Fruit fly (Drosophila melanogaster) whole organism, prepupa: ENCODE measurements around the gene CG3288.

Experiments used
- CG10631 ChIP-seq: fragments of 200-800 bp; sonication (Bioruptor generic); optimal IDR thresholded peaks from 2 replicates; lab custom pipeline; 2016; ENCODE audit warnings: missing biosample characterization, missing genetic modification characterization
- CG11762 ChIP-seq: fragments of 200-800 bp; sonication (Bioruptor generic); optimal IDR thresholded peaks from 3 replicates; lab custom pipeline; 2016; ENCODE audit warnings: missing biosample characterization, missing genetic modification characterization; ENCODE audit not compliant: insufficient read depth
- CG11902 ChIP-seq: fragments of 200-800 bp; sonication (Bioruptor generic); optimal IDR thresholded peaks from 3 replicates; lab custom pipeline; 2016; ENCODE audit warnings: missing biosample characterization, missing genetic modification characterization
- CG15336 ChIP-seq: fragments of 200-800 bp; sonication (Bioruptor generic); IDR thresholded peaks from 2 replicates; pipeline ENCODE4 v1.3.6; 2022; ENCODE audit warnings: missing biosample characterization, missing genetic modification characterization
- CG1621 ChIP-seq: fragments of 200-800 bp; sonication (Bioruptor generic); optimal IDR thresholded peaks from 3 replicates; lab custom pipeline; 2018; ENCODE audit warnings: missing biosample characterization, mild to moderate bottlenecking, missing genetic modification characterization
- CG3032 ChIP-seq: fragments of 200-800 bp; optimal IDR thresholded peaks from 2 replicates; lab custom pipeline; 2019; ENCODE audit warnings: missing biosample characterization, mild to moderate bottlenecking, missing genetic modification characterization, moderate library complexity
- CG31627 ChIP-seq: fragments of 200-800 bp; sonication (Bioruptor generic); optimal IDR thresholded peaks from 3 replicates; lab custom pipeline; 2016; ENCODE audit warnings: missing biosample characterization, missing genetic modification characterization
- CG32006 ChIP-seq: fragments of 200-800 bp; sonication (Bioruptor generic); optimal IDR thresholded peaks from 3 replicates; lab custom pipeline; 2017; ENCODE audit warnings: missing biosample characterization, mild to moderate bottlenecking, missing genetic modification characterization
- CG34406 ChIP-seq: fragments of 200-800 bp; sonication (Bioruptor generic); optimal IDR thresholded peaks from 3 replicates; lab custom pipeline; 2016; ENCODE audit warnings: missing biosample characterization, missing genetic modification characterization
- CG3919 ChIP-seq: fragments of 200-800 bp; sonication (Bioruptor generic); optimal IDR thresholded peaks from 3 replicates; lab custom pipeline; 2016; ENCODE audit warnings: missing biosample characterization, missing genetic modification characterization
- CG4318 ChIP-seq: fragments of 200-800 bp; sonication (Bioruptor generic); optimal IDR thresholded peaks from 3 replicates; lab custom pipeline; 2017; ENCODE audit warnings: missing biosample characterization, mild to moderate bottlenecking, missing genetic modification characterization
- CG6163 ChIP-seq: fragments of 200-800 bp; sonication (Bioruptor generic); IDR thresholded peaks from 3 replicates; pipeline ENCODE4 v1.3.6; 2022; ENCODE audit warnings: missing biosample characterization, missing genetic modification characterization
- CG6276 ChIP-seq: fragments of 200-800 bp; sonication (Bioruptor generic); optimal IDR thresholded peaks from 2 replicates; lab custom pipeline; 2017; ENCODE audit warnings: missing biosample characterization, mild to moderate bottlenecking, missing genetic modification characterization
- CG6792 ChIP-seq: fragments of 200-800 bp; sonication (Bioruptor generic); optimal IDR thresholded peaks from 3 replicates; lab custom pipeline; 2016; ENCODE audit warnings: missing biosample characterization, missing genetic modification characterization
- CG6808 ChIP-seq: fragments of 200-800 bp; sonication (Bioruptor generic); optimal IDR thresholded peaks from 3 replicates; lab custom pipeline; 2017; ENCODE audit warnings: missing biosample characterization, missing genetic modification characterization, mild to moderate bottlenecking, moderate library complexity, missing genetic modification reagents
- CG6854 ChIP-seq: fragments of 200-800 bp; sonication (Bioruptor generic); optimal IDR thresholded peaks from 2 replicates; lab custom pipeline; 2017; ENCODE audit warnings: missing biosample characterization, mild to moderate bottlenecking, missing genetic modification characterization
- CG8319 ChIP-seq: fragments of 200-800 bp; sonication (Bioruptor generic); optimal IDR thresholded peaks from 3 replicates; lab custom pipeline; 2016; ENCODE audit warnings: missing biosample characterization, missing genetic modification characterization
- CG9139 ChIP-seq: fragments of 200-800 bp; sonication (Bioruptor generic); optimal IDR thresholded peaks from 3 replicates; lab custom pipeline; 2017; ENCODE audit warnings: missing biosample characterization, mild to moderate bottlenecking, missing genetic modification characterization
- Eip78C ChIP-seq: fragments of 200-800 bp; sonication (Bioruptor generic); peaks from one replicate; lab custom pipeline; 2016; ENCODE audit warnings: missing biosample characterization, missing genetic modification characterization
- Eip93F ChIP-seq: fragments of 200-800 bp; sonication (Bioruptor generic); optimal IDR thresholded peaks from 2 replicates; lab custom pipeline; 2016; ENCODE audit warnings: missing biosample characterization, mild to moderate bottlenecking, missing genetic modification characterization
- Ets21C ChIP-seq: fragments of 200-800 bp; sonication (Bioruptor generic); optimal IDR thresholded peaks from 3 replicates; lab custom pipeline; 2016; ENCODE audit warnings: missing biosample characterization, missing genetic modification characterization
- Ets96B ChIP-seq: fragments of 200-800 bp; optimal IDR thresholded peaks from 2 replicates; lab custom pipeline; 2019; ENCODE audit warnings: missing biosample characterization, mild to moderate bottlenecking, missing genetic modification characterization, moderate library complexity
- Gug ChIP-seq: fragments of 200-800 bp; sonication (Bioruptor generic); IDR thresholded peaks from 2 replicates; pipeline ENCODE4 v1.3.6; 2022; ENCODE audit warnings: missing biosample characterization, missing genetic modification characterization
- Hr38 ChIP-seq: sonication (Bioruptor generic); optimal IDR thresholded peaks from 2 replicates; lab custom pipeline; 2016; ENCODE audit warnings: missing biosample characterization, missing genetic modification characterization
- Hr39 ChIP-seq: fragments of 200-800 bp; sonication (Bioruptor generic); optimal IDR thresholded peaks from 2 replicates; lab custom pipeline; 2016; ENCODE audit warnings: missing biosample characterization, missing genetic modification characterization
- Hr4 ChIP-seq: fragments of 200-800 bp; sonication (Bioruptor generic); optimal IDR thresholded peaks from 3 replicates; lab custom pipeline; 2016; ENCODE audit warnings: missing biosample characterization, missing genetic modification characterization
- Met ChIP-seq: fragments of 200-800 bp; sonication (Bioruptor generic); optimal IDR thresholded peaks from 3 replicates; lab custom pipeline; 2016; ENCODE audit warnings: missing biosample characterization, missing genetic modification characterization
- Smox ChIP-seq: fragments of 200-800 bp; sonication (Bioruptor generic); optimal IDR thresholded peaks from 3 replicates; lab custom pipeline; 2016; ENCODE audit warnings: missing biosample characterization, missing genetic modification characterization
- Sox14 ChIP-seq: fragments of 200-800 bp; sonication (Bioruptor generic); optimal IDR thresholded peaks from 3 replicates; lab custom pipeline; 2016; ENCODE audit warnings: missing biosample characterization, missing genetic modification characterization
- Sox15 ChIP-seq: fragments of 200-800 bp; sonication (Bioruptor generic); optimal IDR thresholded peaks from 3 replicates; lab custom pipeline; 2016; ENCODE audit warnings: missing biosample characterization, missing genetic modification characterization
- achi ChIP-seq: fragments of 200-800 bp; sonication (Bioruptor generic); optimal IDR thresholded peaks from 3 replicates; lab custom pipeline; 2016; ENCODE audit warnings: missing biosample characterization, missing genetic modification characterization
- acj6 ChIP-seq: fragments of 200-800 bp; sonication (Bioruptor generic); optimal IDR thresholded peaks from 3 replicates; lab custom pipeline; 2016; ENCODE audit warnings: missing biosample characterization, missing genetic modification characterization
- dac ChIP-seq: fragments of 200-800 bp; sonication (Bioruptor generic); optimal IDR thresholded peaks from 2 replicates; lab custom pipeline; 2017; ENCODE audit warnings: missing biosample characterization, mild to moderate bottlenecking, missing genetic modification characterization
- dsx ChIP-seq: fragments of 200-800 bp; optimal IDR thresholded peaks from 3 replicates; lab custom pipeline; 2019; ENCODE audit warnings: missing biosample characterization, mild to moderate bottlenecking, missing genetic modification characterization, moderate library complexity; ENCODE audit not compliant: poor library complexity, severe bottlenecking
- eg ChIP-seq: fragments of 200-800 bp; sonication (Bioruptor generic); IDR thresholded peaks from 3 replicates; pipeline ENCODE4 v1.3.6; 2022; ENCODE audit warnings: missing biosample characterization, missing genetic modification characterization
- esn ChIP-seq: fragments of 200-800 bp; sonication (Bioruptor generic); optimal IDR thresholded peaks from 2 replicates; lab custom pipeline; 2016; ENCODE audit warnings: missing biosample characterization, mild to moderate bottlenecking, missing genetic modification characterization, moderate library complexity
- lz ChIP-seq: fragments of 200-800 bp; sonication (Bioruptor generic); optimal IDR thresholded peaks from 3 replicates; lab custom pipeline; 2016; ENCODE audit warnings: missing biosample characterization, missing genetic modification characterization
- pdm3 ChIP-seq: fragments of 200-800 bp; sonication (Bioruptor generic); optimal IDR thresholded peaks from 3 replicates; lab custom pipeline; 2016; ENCODE audit warnings: missing biosample characterization, missing genetic modification characterization
- spab ChIP-seq: fragments of 200-800 bp; sonication (Bioruptor generic); optimal IDR thresholded peaks from 2 replicates; lab custom pipeline; 2017; ENCODE audit warnings: missing biosample characterization, mild to moderate bottlenecking, missing genetic modification characterization, missing genetic modification reagents
- ss ChIP-seq, 2 experiments: fragments of 200-800 bp; sonication (Bioruptor generic); optimal IDR thresholded peaks; 2 replicates in 1 of 2; 3 replicates in 1 of 2; lab custom pipeline; 2017 to 2018; ENCODE audit warnings: mild to moderate bottlenecking in 2 of 2, missing biosample characterization in 2 of 2, missing genetic modification characterization in 2 of 2, moderate library complexity in 1 of 2
- topi ChIP-seq: fragments of 200-800 bp; sonication (Bioruptor generic); optimal IDR thresholded peaks from 3 replicates; lab custom pipeline; 2016; ENCODE audit warnings: missing biosample characterization, missing genetic modification characterization

CG3288 gene

dm6 chr3L:20835882-20836281 is at the start of gene CG3288:
CG3288 (plus strand) TSS chr3L:20836182.
- TF ChIP-seq Hr38 = no peak
- no peak for TF ChIP-seq topi (GFP tag; lab: Kevin White, UChicago)
- TF ChIP-seq CG6792 (GFP tag; lab: Kevin White, UChicago) = no peak

- TF ChIP-seq CG34406 (GFP tag; lab: Kevin White, UChicago) (no peak), dsx (no peak), pdm3 (no peak), acj6 (GFP tag; lab: Kevin White, UChicago) (no peak), Eip78C (GFP tag; lab: Kevin White, UChicago) (peak; percentile 45), CG4318 (GFP tag; lab: Kevin White, UChicago) (no peak), Smox (GFP tag; lab: Kevin White, UChicago) (no peak), CG1621 (tag; lab: Kevin White, UChicago) (no peak), esn (peak; percentile 39), Hr4 (GFP tag; lab: Kevin White, UChicago) (no peak), CG10631 (GFP tag; lab: Kevin White, UChicago) (no peak), dac (GFP tag; lab: Kevin White, UChicago) (no peak), Hr39 (GFP tag; lab: Kevin White, UChicago) (no peak), Sox14 (peak; percentile 62), CG31627 (GFP tag; lab: Kevin White, UChicago) (no peak), Hr38 (no peak), Gug (GFP tag; lab: Robert Waterston, UW) (no peak), CG11762 (GFP tag; lab: Kevin White, UChicago) (no peak), CG6808 (GFP tag; lab: Kevin White, UChicago) (no peak), achi (peak; percentile 52), CG6854 (no peak), spab (GFP tag; lab: Kevin White, UChicago) (no peak), lz (GFP tag; lab: Kevin White, UChicago) (no peak), Ets96B (tag; lab: Kevin White, UChicago) (no peak), eg (GFP tag; lab: Robert Waterston, UW) (no peak), ss (GFP tag; optimal IDR thresholded peaks at IDR 0.05; lab: Kevin White, UChicago) (no peak), CG6163 (no peak), CG3919 (no peak), Met (no peak), Ets21C (GFP tag; lab: Kevin White, UChicago) (no peak), CG3032 (tag; lab: Kevin White, UChicago) (no peak), CG6276 (GFP tag; lab: Kevin White, UChicago) (no peak), CG11902 (GFP tag; lab: Kevin White, UChicago) (no peak), Sox15 (GFP tag; lab: Kevin White, UChicago) (no peak), CG9139 (no peak), CG15336 (GFP tag; lab: Robert Waterston, UW) (no peak)
These were observed 48.1 kb upstream of the CG3288 start, which contains the start of gene CG11396 for dm6 chr3L:20787835-20788380. CG11396 (minus strand) TSS chr3L:20788137.

- TF ChIP-seq Hr4 (GFP tag; lab: Kevin White, UChicago) (no peak), CG8319 (GFP tag; lab: Kevin White, UChicago) (no peak), CG6792 (GFP tag; lab: Kevin White, UChicago) (no peak), CG32006 (no peak), achi (no peak), CG3919 (no peak), Eip93F (GFP tag; lab: Kevin White, UChicago) (no peak), CG31627 (GFP tag; lab: Kevin White, UChicago) (no peak), CG4318 (GFP tag; lab: Kevin White, UChicago) (no peak), topi (GFP tag; lab: Kevin White, UChicago) (no peak), CG11902 (GFP tag; lab: Kevin White, UChicago) (no peak)
These were observed 46.7 kb upstream of the CG3288 start for dm6 chr3L:20789299-20789698.
